Worm (Caenorhabditis elegans): Measurements from ENCODE around the gene ceh-19.

Gene ceh-19

ce11 chrIV:7955849-7956248 is at the start of gene ceh-19:
Gene ceh-19, minus strand, starts transcription at chrIV:7955949.
- TF ChIP-seq ztf-26 (tag; optimal IDR thresholded peaks at IDR 0.05) (no peak), nhr-179 (tag; optimal IDR thresholded peaks at IDR 0.05) (no peak), hmg-20 (GFP tag; IDR thresholded peaks at IDR 0.05) (no peak), efl-1 (GFP tag; optimal IDR thresholded peaks at IDR 0.05) (no peak), dpl-1 (GFP tag; optimal IDR thresholded peaks at IDR 0.05) (no peak), him-1 (tag; optimal IDR thresholded peaks at IDR 0.05) (no peak), Y95B8A.8 (GFP tag; IDR thresholded peaks at IDR 0.05) (no peak), attf-5 (GFP tag; optimal IDR thresholded peaks at IDR 0.05) (no peak), aptf-3 (GFP tag; IDR thresholded peaks at IDR 0.05) (no peak), zfh-2 (GFP tag; conservative IDR thresholded peaks at IDR 0.05) (no peak), nhr-90 (tag; optimal IDR thresholded peaks at IDR 0.05) (no peak), B0261.1 (tag; optimal IDR thresholded peaks at IDR 0.05) (no peak), dpff-1 (tag; optimal IDR thresholded peaks at IDR 0.05) (no peak), snpc-1.3 (tag; optimal IDR thresholded peaks at IDR 0.05; ENCODE audit: insufficient read depth) (no peak), nhr-80 (tag; optimal IDR thresholded peaks at IDR 0.05) (no peak), ztf-28 (GFP tag; IDR thresholded peaks at IDR 0.05) (no peak), C17E4.6 (GFP tag; IDR thresholded peaks at IDR 0.05) (no peak), F39B2.1 (GFP tag; IDR thresholded peaks at IDR 0.05) (no peak), hlh-12 (tag; optimal IDR thresholded peaks at IDR 0.05) (no peak)

ce11 chrIV:8005376-8005775 is 49.6 kb upstream of the ceh-19 start:
- no peak for TF ChIP-seq B0019.2 (GFP tag; conservative IDR thresholded peaks at IDR 0.05)
- TF ChIP-seq mel-28 (tag; optimal IDR thresholded peaks at IDR 0.05; ENCODE audit: borderline replicate concordance), result no peak
- TF ChIP-seq atf-7 (tag; optimal IDR thresholded peaks at IDR 0.05), result no peak
- TF ChIP-seq nhr-80 (tag; optimal IDR thresholded peaks at IDR 0.05), result peak; percentile 64
- no peak for TF ChIP-seq sptf-2 (GFP tag; optimal IDR thresholded peaks at IDR 0.05)

ce11 chrIV:8004019-8004418 is 48.3 kb upstream of the ceh-19 start, which contains the start of gene rig-4:
Gene rig-4, minus strand, starts transcription at chrIV:8004119.
- TF ChIP-seq ztf-6 (GFP tag; IDR thresholded peaks at IDR 0.05) (no peak), Y56A3A.18 (GFP tag; IDR thresholded peaks at IDR 0.05) (no peak), C06A6.2 (GFP tag; conservative IDR thresholded peaks at IDR 0.05) (no peak), sptf-2 (GFP tag; optimal IDR thresholded peaks at IDR 0.05) (no peak), C17E4.6 (GFP tag; IDR thresholded peaks at IDR 0.05) (no peak), hmg-20 (GFP tag; IDR thresholded peaks at IDR 0.05) (no peak)

ce11 chrIV:8000763-8001162 is 45.0 kb upstream of the ceh-19 start:
- no peak for TF ChIP-seq Y79H2A.3 (GFP tag; conservative IDR thresholded peaks at IDR 0.05)
- TF ChIP-seq lir-1 (GFP tag; conservative IDR thresholded peaks at IDR 0.05), result no peak
- TF ChIP-seq ztf-26 (tag; optimal IDR thresholded peaks at IDR 0.05), result no peak
- no peak for TF ChIP-seq snpc-1.3 (tag; optimal IDR thresholded peaks at IDR 0.05; ENCODE audit: insufficient read depth)
- TF ChIP-seq nhr-120 (GFP tag; IDR thresholded peaks at IDR 0.05), result no peak
- no peak for TF ChIP-seq F10E7.11 (tag; optimal IDR thresholded peaks at IDR 0.05)
- TF ChIP-seq aptf-3 (GFP tag; IDR thresholded peaks at IDR 0.05), result no peak
- TF ChIP-seq ceh-91 (GFP tag; IDR thresholded peaks at IDR 0.05), result no peak
- TF ChIP-seq madf-8 (GFP tag; conservative IDR thresholded peaks at IDR 0.05), result no peak
- TF ChIP-seq cebp-1 (GFP tag; IDR thresholded peaks at IDR 0.05), result no peak
- TF ChIP-seq cebp-1 (tag; optimal IDR thresholded peaks at IDR 0.05), result no peak

- no peak for TF ChIP-seq T07F8.4 (tag; optimal IDR thresholded peaks at IDR 0.05)
- no peak for TF ChIP-seq nhr-120 (GFP tag; IDR thresholded peaks at IDR 0.05)
Observed at ce11 chrIV:7994715-7995114, 39.0 kb upstream of the ceh-19 start.

All from whole organism, young adult.